Worm (Caenorhabditis elegans) whole organism, late embryonic: ENCODE results near the gene rpc-2.

Experiments
- C08G9.2 ChIP-seq: sonication (generic microtip); optimal IDR thresholded peaks from 2 replicates; lab custom pipeline; 2016; ENCODE audit warnings: mild to moderate bottlenecking, missing genetic modification characterization, moderate library complexity, missing compliant biosample characterization
- C38D4.7 ChIP-seq: fragments of 200-800 bp; sonication (Bioruptor generic); optimal IDR thresholded peaks from 2 replicates; lab custom pipeline; 2018; ENCODE audit warnings: mild to moderate bottlenecking, missing genetic modification characterization, moderate library complexity, missing compliant biosample characterization
- F13H6.1 ChIP-seq: sonication (generic microtip); optimal IDR thresholded peaks from 2 replicates; lab custom pipeline; 2016; ENCODE audit warnings: missing genetic modification characterization, missing compliant biosample characterization
- T23F11.4 ChIP-seq: fragments of 200-800 bp; sonication (Bioruptor generic); optimal IDR thresholded peaks from 2 replicates; lab custom pipeline; 2018; ENCODE audit warnings: mild to moderate bottlenecking, missing genetic modification characterization, missing compliant biosample characterization
- Y22D7AL.16 ChIP-seq: sonication (generic microtip); optimal IDR thresholded peaks from 2 replicates; lab custom pipeline; 2016; ENCODE audit warnings: missing genetic modification characterization, missing compliant biosample characterization
- ahr-1 ChIP-seq: sonication (generic microtip); optimal IDR thresholded peaks from 2 replicates; lab custom pipeline; 2016; ENCODE audit warnings: missing genetic modification characterization, missing compliant biosample characterization
- ama-1 ChIP-seq: fragments of 150-350 bp; optimal IDR thresholded peaks from 2 replicates; lab custom pipeline; 2014
- ceh-14 ChIP-seq: sonication (generic microtip); optimal IDR thresholded peaks from 2 replicates; lab custom pipeline; 2016; ENCODE audit warnings: missing genotype, missing genetic modification characterization, missing compliant biosample characterization
- ceh-18 ChIP-seq: sonication (generic microtip); optimal IDR thresholded peaks from 2 replicates; lab custom pipeline; 2016; ENCODE audit warnings: missing genetic modification characterization, missing compliant biosample characterization
- ceh-2 ChIP-seq: sonication (generic microtip); optimal IDR thresholded peaks from 2 replicates; lab custom pipeline; 2016; ENCODE audit warnings: missing genotype, missing genetic modification characterization, missing compliant biosample characterization
- ceh-22 ChIP-seq: sonication (generic microtip); optimal IDR thresholded peaks from 2 replicates; lab custom pipeline; 2017; ENCODE audit warnings: missing biosample characterization, missing genetic modification characterization
- ceh-31 ChIP-seq: sonication (generic microtip); optimal IDR thresholded peaks from 2 replicates; lab custom pipeline; 2016; ENCODE audit warnings: missing genetic modification characterization, missing compliant biosample characterization
- ceh-34 ChIP-seq: sonication (generic microtip); optimal IDR thresholded peaks from 2 replicates; lab custom pipeline; 2016; ENCODE audit warnings: mild to moderate bottlenecking, missing genetic modification characterization, missing compliant biosample characterization
- ceh-48 ChIP-seq: sonication (generic microtip); optimal IDR thresholded peaks from 2 replicates; lab custom pipeline; 2016; ENCODE audit warnings: missing genetic modification characterization, inconsistent platforms, missing compliant biosample characterization
- ceh-6 ChIP-seq: fragments of 200-800 bp; sonication (Bioruptor generic); optimal IDR thresholded peaks from 2 replicates; lab custom pipeline; 2018; ENCODE audit warnings: mild to moderate bottlenecking, missing genetic modification characterization, missing compliant biosample characterization
- ceh-9 ChIP-seq: sonication (generic microtip); optimal IDR thresholded peaks from 2 replicates; lab custom pipeline; 2016; ENCODE audit warnings: mild to moderate bottlenecking, missing genetic modification characterization, inconsistent platforms, missing compliant biosample characterization
- che-1 ChIP-seq: sonication (generic microtip); optimal IDR thresholded peaks from 2 replicates; lab custom pipeline; 2016; ENCODE audit warnings: mild to moderate bottlenecking, missing genetic modification characterization, missing compliant biosample characterization
- elt-2 ChIP-seq: sonication (generic microtip); optimal IDR thresholded peaks from 2 replicates; lab custom pipeline; 2016; ENCODE audit warnings: missing genetic modification reagents, missing genetic modification characterization, missing compliant biosample characterization
- ets-4 ChIP-seq: sonication (generic microtip); optimal IDR thresholded peaks from 2 replicates; lab custom pipeline; 2016; ENCODE audit warnings: missing genetic modification characterization, missing compliant biosample characterization
- eyg-1 ChIP-seq: sonication (generic microtip); optimal IDR thresholded peaks from 2 replicates; lab custom pipeline; 2016; ENCODE audit warnings: missing genotype, missing genetic modification characterization, missing compliant biosample characterization
- fax-1 ChIP-seq: sonication (generic microtip); optimal IDR thresholded peaks from 2 replicates; lab custom pipeline; 2016; ENCODE audit warnings: missing genotype, missing genetic modification characterization, missing compliant biosample characterization
- fkh-10 ChIP-seq: fragments of 150-350 bp; optimal IDR thresholded peaks from 2 replicates; lab custom pipeline; 2014; ENCODE audit warnings: missing biosample characterization, missing genetic modification reagents, missing genetic modification characterization
- fkh-6 ChIP-seq: sonication (generic microtip); optimal IDR thresholded peaks from 2 replicates; lab custom pipeline; 2016; ENCODE audit warnings: missing genetic modification characterization, missing compliant biosample characterization
- gmeb-2 ChIP-seq: sonication (generic microtip); optimal IDR thresholded peaks from 2 replicates; lab custom pipeline; 2016; ENCODE audit warnings: missing genetic modification characterization, inconsistent platforms, missing compliant biosample characterization
- hlh-13 ChIP-seq: fragments of 200-800 bp; sonication (Bioruptor generic); optimal IDR thresholded peaks from 2 replicates; lab custom pipeline; 2018; ENCODE audit warnings: mild to moderate bottlenecking, missing genetic modification characterization, missing compliant biosample characterization
- hlh-6 ChIP-seq: sonication (generic microtip); optimal IDR thresholded peaks from 2 replicates; lab custom pipeline; 2016; ENCODE audit warnings: missing genotype, missing genetic modification characterization, missing compliant biosample characterization
- hlh-8 ChIP-seq: sonication (generic microtip); optimal IDR thresholded peaks from 2 replicates; lab custom pipeline; 2016; ENCODE audit warnings: missing genotype, missing genetic modification characterization, missing compliant biosample characterization
- lim-6 ChIP-seq: sonication (generic microtip); optimal IDR thresholded peaks from 2 replicates; lab custom pipeline; 2016; ENCODE audit warnings: missing genetic modification characterization, missing compliant biosample characterization
- lin-11 ChIP-seq: fragments of 200-800 bp; sonication (Bioruptor generic); optimal IDR thresholded peaks from 2 replicates; lab custom pipeline; 2018; ENCODE audit warnings: mild to moderate bottlenecking, missing genetic modification characterization, missing compliant biosample characterization
- madf-2 ChIP-seq: sonication (generic microtip); optimal IDR thresholded peaks from 2 replicates; lab custom pipeline; 2017; ENCODE audit warnings: missing genetic modification characterization, missing compliant biosample characterization
- mec-3 ChIP-seq: sonication (generic microtip); optimal IDR thresholded peaks from 2 replicates; lab custom pipeline; 2016; ENCODE audit warnings: borderline replicate concordance, missing genetic modification characterization, missing compliant biosample characterization
- nfya-1 ChIP-seq: sonication (generic microtip); optimal IDR thresholded peaks from 2 replicates; lab custom pipeline; 2017; ENCODE audit warnings: missing genetic modification characterization, mild to moderate bottlenecking, missing compliant biosample characterization, antibody characterized with exemption, moderate library complexity
- nhr-11 ChIP-seq: fragments of 150-350 bp; optimal IDR thresholded peaks from 2 replicates; lab custom pipeline; 2014; ENCODE audit warnings: missing biosample characterization, missing genetic modification characterization
- npax-4 ChIP-seq: sonication (generic microtip); optimal IDR thresholded peaks from 2 replicates; lab custom pipeline; 2016; ENCODE audit warnings: missing genetic modification characterization, missing compliant biosample characterization
- odd-2 ChIP-seq: sonication (generic microtip); optimal IDR thresholded peaks from 2 replicates; lab custom pipeline; 2017; ENCODE audit warnings: antibody characterized with exemption, mild to moderate bottlenecking, missing genetic modification characterization, missing compliant biosample characterization
- pag-3 ChIP-seq: sonication (generic microtip); optimal IDR thresholded peaks from 2 replicates; lab custom pipeline; 2016; ENCODE audit warnings: missing compliant biosample characterization, missing genetic modification characterization, borderline replicate concordance
- pat-9 ChIP-seq: fragments of 200-800 bp; sonication (Bioruptor generic); optimal IDR thresholded peaks from 2 replicates; lab custom pipeline; 2018; ENCODE audit warnings: mild to moderate bottlenecking, missing genetic modification characterization, moderate library complexity, missing compliant biosample characterization
- pax-1 ChIP-seq: fragments of 150-350 bp; optimal IDR thresholded peaks from 2 replicates; lab custom pipeline; 2014; ENCODE audit warnings: missing biosample characterization, missing genetic modification characterization
- pha-2 ChIP-seq: sonication (generic microtip); optimal IDR thresholded peaks from 2 replicates; lab custom pipeline; 2017; ENCODE audit warnings: mild to moderate bottlenecking, missing genetic modification characterization, missing compliant biosample characterization
- pha-4 ChIP-seq: fragments of 150-350 bp; optimal IDR thresholded peaks from 2 replicates; lab custom pipeline; 2018; ENCODE audit warnings: missing biosample characterization, missing genetic modification reagents, missing genetic modification characterization
- pqm-1 ChIP-seq: sonication (generic microtip); optimal IDR thresholded peaks from 2 replicates; lab custom pipeline; 2016; ENCODE audit warnings: missing genetic modification characterization, missing compliant biosample characterization
- pros-1 ChIP-seq: fragments of 150-350 bp; optimal IDR thresholded peaks from 2 replicates; lab custom pipeline; 2014; ENCODE audit warnings: missing biosample characterization, missing genetic modification reagents, missing genetic modification characterization
- ref-2 ChIP-seq: sonication (generic microtip); optimal IDR thresholded peaks from 2 replicates; lab custom pipeline; 2016; ENCODE audit warnings: missing genetic modification characterization, missing compliant biosample characterization
- sdc-2 ChIP-seq: sonication (generic microtip); optimal IDR thresholded peaks from 2 replicates; lab custom pipeline; 2016; ENCODE audit warnings: missing genotype, missing genetic modification characterization, missing compliant biosample characterization
- sox-4 ChIP-seq: sonication (generic microtip); optimal IDR thresholded peaks from 2 replicates; lab custom pipeline; 2017; ENCODE audit warnings: mild to moderate bottlenecking, missing genetic modification characterization, inconsistent platforms, missing compliant biosample characterization
- syd-9 ChIP-seq: sonication (generic microtip); optimal IDR thresholded peaks from 2 replicates; lab custom pipeline; 2016; ENCODE audit warnings: mild to moderate bottlenecking, missing genetic modification characterization, moderate library complexity, missing compliant biosample characterization
- tbx-2 ChIP-seq: sonication (generic microtip); optimal IDR thresholded peaks from 2 replicates; lab custom pipeline; 2016; ENCODE audit warnings: missing genetic modification characterization, missing compliant biosample characterization
- tbx-7 ChIP-seq: sonication (generic microtip); optimal IDR thresholded peaks from 2 replicates; lab custom pipeline; 2016; ENCODE audit warnings: missing genotype, missing genetic modification characterization, missing compliant biosample characterization
- unc-42 ChIP-seq: sonication (generic microtip); optimal IDR thresholded peaks from 2 replicates; lab custom pipeline; 2016; ENCODE audit warnings: missing genotype, missing genetic modification characterization, missing compliant biosample characterization
- unc-55 ChIP-seq: sonication (generic microtip); optimal IDR thresholded peaks from 2 replicates; lab custom pipeline; 2017; ENCODE audit warnings: missing biosample characterization, missing genetic modification reagents, missing genetic modification characterization
- unc-86 ChIP-seq: sonication (generic microtip); optimal IDR thresholded peaks from 2 replicates; lab custom pipeline; 2016; ENCODE audit warnings: missing genetic modification characterization, missing compliant biosample characterization
- zip-5 ChIP-seq: sonication (generic microtip); optimal IDR thresholded peaks from 2 replicates; lab custom pipeline; 2016; ENCODE audit warnings: missing genetic modification characterization, missing compliant biosample characterization
- ztf-16 ChIP-seq: sonication (generic microtip); optimal IDR thresholded peaks from 2 replicates; lab custom pipeline; 2017; ENCODE audit warnings: missing genetic modification characterization, missing compliant biosample characterization

Gene rpc-2

DNA sequence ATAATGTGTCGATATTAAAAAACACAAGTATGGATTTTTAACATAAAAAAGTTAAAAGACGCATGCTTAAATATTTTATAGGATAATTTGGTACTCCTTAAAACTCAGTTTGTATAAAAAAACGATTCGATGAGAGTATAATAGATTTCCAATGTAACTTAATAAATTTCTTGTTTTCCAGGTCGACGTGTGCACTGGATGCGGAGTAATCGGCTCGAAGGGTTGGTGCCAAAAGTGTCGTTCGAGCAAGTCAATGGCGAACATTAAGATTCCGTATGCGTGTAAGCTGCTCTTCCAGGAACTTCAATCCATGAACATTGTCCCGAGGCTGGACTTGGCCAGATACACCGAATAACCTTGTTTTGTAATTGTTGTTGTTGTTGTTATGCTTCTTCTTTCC lies 7.2 kb downstream of the rpc-2 start:
- TF ChIP-seq ceh-6 (no peak), hlh-8 (no peak), ceh-9 (no peak), F13H6.1 (tag; lab: Kevin White, UChicago) (no peak), ahr-1 (tag; lab: Kevin White, UChicago) (no peak), syd-9 (tag; lab: Kevin White, UChicago) (no peak), hlh-13 (GFP tag; lab: Kevin White, UChicago) (no peak)

- TF ChIP-seq hlh-6 (tag; lab: Kevin White, UChicago) (no peak), sox-4 (no peak), pag-3 (tag; lab: Kevin White, UChicago) (no peak), npax-4 (no peak), lim-6 (tag; lab: Kevin White, UChicago) (no peak), gmeb-2 (tag; lab: Kevin White, UChicago) (no peak), ama-1 (lab: Kevin White, UChicago) (no peak), ceh-31 (tag; lab: Kevin White, UChicago) (peak; percentile 45), elt-2 (no peak), pha-4 (tag; lab: Kevin White, UChicago) (no peak), fkh-6 (tag; lab: Kevin White, UChicago) (no peak), lin-11 (no peak), ceh-18 (tag; lab: Kevin White, UChicago) (peak; percentile 73), ceh-6 (no peak), ceh-22 (tag; lab: Kevin White, UChicago) (no peak), nhr-11 (tag; lab: Kevin White, UChicago) (no peak), ahr-1 (tag; lab: Kevin White, UChicago) (no peak), ceh-2 (tag; lab: Kevin White, UChicago) (no peak), ets-4 (peak; percentile 68), sdc-2 (tag; lab: Kevin White, UChicago) (no peak), eyg-1 (tag; lab: Kevin White, UChicago) (peak; percentile 14), F13H6.1 (tag; lab: Kevin White, UChicago) (no peak), pat-9 (tag; lab: Kevin White, UChicago) (peak; percentile 47), Y22D7AL.16 (no peak), che-1 (tag; lab: Kevin White, UChicago) (no peak), unc-42 (tag; lab: Kevin White, UChicago) (no peak), hlh-8 (no peak), odd-2 (tag; lab: Kevin White, UChicago) (no peak), C08G9.2 (tag; lab: Kevin White, UChicago) (no peak), unc-86 (tag; lab: Kevin White, UChicago) (no peak), pqm-1 (tag; lab: Kevin White, UChicago) (no peak), unc-55 (GFP tag; lab: Kevin White, UChicago) (no peak), zip-5 (tag; lab: Kevin White, UChicago) (no peak), syd-9 (tag; lab: Kevin White, UChicago) (no peak), T23F11.4 (no peak), ceh-48 (tag; lab: Kevin White, UChicago) (no peak), fax-1 (no peak), nfya-1 (tag; lab: Kevin White, UChicago) (peak; percentile 13), ceh-14 (tag; lab: Kevin White, UChicago) (peak; percentile 34), ceh-34 (tag; lab: Kevin White, UChicago) (peak; percentile 58), pax-1 (tag; lab: Kevin White, UChicago) (no peak), C38D4.7 (no peak), pros-1 (tag; lab: Kevin White, UChicago) (no peak), mec-3 (no peak), fkh-10 (GFP tag; lab: Kevin White, UChicago) (no peak), madf-2 (tag; lab: Kevin White, UChicago) (no peak), tbx-7 (tag; lab: Kevin White, UChicago) (no peak), ztf-16 (no peak), pha-2 (tag; lab: Kevin White, UChicago) (no peak), ref-2 (peak; percentile 32), tbx-2 (tag; lab: Kevin White, UChicago) (peak; percentile 32)
Observed at ce11 chrIII:5564799-5565198, 7.6 kb downstream of the rpc-2 start, which contains the start of gene mlc-3. TSS of gene mlc-3 (plus strand) at chrIII:5565025.
